Worm (Caenorhabditis elegans) whole organism, midembryonic: Measurements from ENCODE around the gene smg-3.
"Not testable (repeated sequence)": the region's sequence is repeated elsewhere in the genome, so short reads cannot be mapped to it uniquely, and the experiment has no call there.

Experiments used
- T22C8.4 ChIP-seq: fragments of 200-800 bp; sonication (Bioruptor generic); IDR thresholded peaks from 2 replicates; pipeline ENCODE4 v1.3.6; 2022; ENCODE audit warnings: missing genetic modification characterization, missing compliant biosample characterization
- cog-1 ChIP-seq: sonication (generic microtip); optimal IDR thresholded peaks from 2 replicates; lab custom pipeline; 2016; ENCODE audit warnings: missing genetic modification characterization, missing compliant biosample characterization
- flt-1 ChIP-seq: fragments of 200-800 bp; sonication (Bioruptor generic); IDR thresholded peaks from 2 replicates; pipeline ENCODE4 v1.3.6; 2022; ENCODE audit warnings: missing genetic modification characterization, missing compliant biosample characterization
- klf-2 ChIP-seq: fragments of 200-800 bp; sonication (Bioruptor generic); conservative IDR thresholded peaks from 2 replicates; pipeline ENCODE4 v1.3.6; 2022; ENCODE audit warnings: missing genetic modification reagents, missing genetic modification characterization, missing compliant biosample characterization
- med-1 ChIP-seq: sonication (generic microtip); optimal IDR thresholded peaks from 2 replicates; lab custom pipeline; 2017; ENCODE audit warnings: missing genetic modification characterization, mild to moderate bottlenecking, missing compliant biosample characterization, antibody characterized with exemption, missing genetic modification reagents; ENCODE audit not compliant: insufficient read depth
- ref-1 ChIP-seq: fragments of 200-800 bp; sonication (Bioruptor generic); conservative IDR thresholded peaks from 2 replicates; pipeline ENCODE4 v1.3.6; 2022; ENCODE audit warnings: missing genetic modification reagents, missing genetic modification characterization, missing compliant biosample characterization
- tab-1 ChIP-seq: fragments of 200-800 bp; sonication (Bioruptor generic); IDR thresholded peaks from 2 replicates; pipeline ENCODE4 v1.3.6; 2022; ENCODE audit warnings: missing genetic modification characterization, missing compliant biosample characterization
- ztf-23 ChIP-seq: fragments of 200-800 bp; sonication (Bioruptor generic); IDR thresholded peaks from 2 replicates; pipeline ENCODE4 v1.3.6; 2022; ENCODE audit warnings: missing genetic modification reagents, missing genetic modification characterization, missing compliant biosample characterization
- ztf-29 ChIP-seq: fragments of 200-800 bp; sonication (Bioruptor generic); IDR thresholded peaks from 2 replicates; pipeline ENCODE4 v1.3.6; 2022; ENCODE audit warnings: missing genetic modification reagents, missing genetic modification characterization, missing compliant biosample characterization

The smg-3 gene

DNA sequence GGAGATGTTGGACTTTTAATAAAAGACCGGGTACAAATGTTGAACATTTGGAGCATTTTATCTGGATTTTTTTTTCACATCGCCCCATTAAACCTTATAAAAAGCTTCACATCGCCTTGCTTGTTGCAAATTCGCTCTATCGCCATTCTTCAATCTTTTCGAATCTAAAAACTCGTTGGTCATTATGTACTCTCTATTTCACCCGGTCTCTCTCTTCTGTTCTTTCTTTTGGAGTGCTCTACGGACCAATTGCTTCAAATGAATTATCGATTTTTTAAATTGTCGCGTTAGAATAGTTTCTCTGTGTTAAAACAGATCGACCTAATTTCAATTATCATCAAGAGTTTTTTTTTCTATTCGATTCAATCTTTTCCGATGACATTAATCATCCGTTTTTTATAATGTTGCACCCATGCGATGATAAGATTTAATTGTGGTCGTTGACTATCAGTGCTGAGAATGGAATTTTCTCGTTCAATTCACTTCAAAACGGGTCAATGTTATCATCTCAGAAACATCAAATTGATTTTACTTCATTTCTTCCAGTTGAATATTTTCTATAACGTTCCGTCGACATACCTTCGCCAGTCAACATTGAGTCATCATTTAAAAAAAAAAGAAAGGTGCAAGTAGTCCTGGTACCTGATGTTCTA is 45.4 kb downstream of the smg-3 start:
- TF ChIP-seq ztf-29 (GFP tag; lab: Robert Waterston, UW): no peak
- TF ChIP-seq ztf-23 (GFP tag; lab: Robert Waterston, UW): no peak
- TF ChIP-seq cog-1 (tag; lab: Kevin White, UChicago): no peak
- no peak for TF ChIP-seq flt-1 (GFP tag; lab: Robert Waterston, UW)
- no peak for TF ChIP-seq med-1 (GFP tag; lab: Kevin White, UChicago)
- TF ChIP-seq T22C8.4 (GFP tag; lab: Robert Waterston, UW): no peak
- no peak for TF ChIP-seq klf-2 (GFP tag; lab: Robert Waterston, UW)
- no peak for TF ChIP-seq tab-1 (GFP tag; lab: Robert Waterston, UW)
- TF ChIP-seq ref-1 (GFP tag; lab: Robert Waterston, UW): no peak

DNA sequence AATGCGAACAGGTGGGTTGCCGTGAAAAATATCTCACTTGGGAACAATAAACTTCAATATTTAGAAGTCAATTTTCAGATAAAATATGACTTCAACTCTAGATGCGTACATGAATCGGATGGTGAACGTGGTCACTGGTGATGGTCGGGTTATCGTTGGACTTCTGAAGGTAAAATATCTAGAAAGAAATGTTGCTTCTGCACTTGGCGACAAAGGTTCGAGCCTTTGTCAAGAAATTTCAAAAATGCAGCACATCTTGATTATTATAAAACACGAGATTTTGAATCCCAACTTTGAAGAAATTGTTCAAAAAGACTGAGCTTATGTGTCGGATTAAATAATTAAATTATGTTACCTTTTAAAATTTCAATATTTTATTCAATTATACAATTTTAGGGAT is 46.4 kb downstream of the smg-3 start, which contains the start of gene lsm-8:
TSS of gene lsm-8 (plus strand) at position 79 of the 400 bp plus-strand sequence.
- TF ChIP-seq klf-2 (GFP tag; lab: Robert Waterston, UW): no peak
- TF ChIP-seq ztf-29 (GFP tag; lab: Robert Waterston, UW): no peak
- no peak for TF ChIP-seq med-1 (GFP tag; lab: Kevin White, UChicago)
- TF ChIP-seq cog-1 (tag; lab: Kevin White, UChicago): no peak
- no peak for TF ChIP-seq ref-1 (GFP tag; lab: Robert Waterston, UW)
- TF ChIP-seq ztf-23 (GFP tag; lab: Robert Waterston, UW): no peak
- no peak for TF ChIP-seq flt-1 (GFP tag; lab: Robert Waterston, UW)
- TF ChIP-seq tab-1 (GFP tag; lab: Robert Waterston, UW): no peak
- no peak for TF ChIP-seq T22C8.4 (GFP tag; lab: Robert Waterston, UW)

DNA sequence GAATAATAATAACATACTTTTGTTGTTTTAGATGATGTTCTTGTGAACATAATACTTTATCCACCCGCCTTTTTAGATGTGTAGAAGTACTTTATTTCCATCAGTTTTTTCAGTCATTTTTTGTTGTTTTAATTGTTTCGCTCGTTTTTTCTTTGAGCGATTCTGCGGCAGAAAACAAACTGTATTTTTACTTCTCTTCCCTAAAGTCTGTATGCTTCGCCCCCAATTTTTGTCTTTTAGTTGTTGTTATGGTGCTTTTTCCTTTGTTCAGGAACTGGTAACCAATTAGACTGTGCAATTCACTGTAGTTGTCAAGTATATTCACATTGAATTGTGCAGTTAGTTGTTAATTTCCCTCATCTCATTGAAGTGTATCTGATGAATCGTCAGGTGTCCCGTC is 47.1 kb downstream of the smg-3 start:
- TF ChIP-seq ztf-23 (GFP tag; lab: Robert Waterston, UW) (no peak), med-1 (GFP tag; lab: Kevin White, UChicago) (no peak), tab-1 (GFP tag; lab: Robert Waterston, UW) (no peak), flt-1 (GFP tag; lab: Robert Waterston, UW) (no peak)

DNA sequence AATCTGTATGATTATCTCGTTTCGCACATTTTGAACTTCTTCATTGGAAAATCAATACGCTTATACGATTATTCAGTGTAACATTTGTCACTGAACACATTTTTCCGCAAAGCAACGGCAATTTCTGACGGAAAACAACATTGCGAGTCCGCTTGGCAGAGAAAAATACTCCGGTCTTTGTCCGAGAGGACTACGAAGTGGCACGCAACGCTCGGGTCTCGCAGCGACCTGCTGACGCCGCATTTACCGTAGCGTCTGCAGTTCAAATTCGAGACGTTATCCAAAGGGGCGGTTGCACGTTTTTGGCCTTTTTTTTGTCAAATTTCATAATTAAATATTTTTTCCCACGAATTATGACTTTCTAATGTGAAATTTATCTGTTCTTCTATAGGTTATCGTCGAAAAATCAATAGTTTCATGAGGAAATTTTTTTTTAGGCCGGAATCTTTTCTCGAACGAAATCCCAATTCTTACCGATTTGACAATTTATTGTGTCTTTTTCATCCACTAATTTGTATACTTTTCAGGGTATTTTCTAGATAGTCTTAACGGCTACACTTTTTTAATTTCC is 49.2 kb downstream of the smg-3 start, which contains the start of gene sqd-1:
TSS of gene sqd-1 (plus strand) at position 521 of the 571 bp plus-strand sequence.
- TF ChIP-seq ztf-23 (GFP tag; lab: Robert Waterston, UW) (peak; percentile 85), cog-1 (tag; lab: Kevin White, UChicago) (peak; percentile 60), tab-1 (GFP tag; lab: Robert Waterston, UW) (no peak), T22C8.4 (GFP tag; lab: Robert Waterston, UW) (no peak), flt-1 (GFP tag; lab: Robert Waterston, UW) (peak; percentile 78)

DNA sequence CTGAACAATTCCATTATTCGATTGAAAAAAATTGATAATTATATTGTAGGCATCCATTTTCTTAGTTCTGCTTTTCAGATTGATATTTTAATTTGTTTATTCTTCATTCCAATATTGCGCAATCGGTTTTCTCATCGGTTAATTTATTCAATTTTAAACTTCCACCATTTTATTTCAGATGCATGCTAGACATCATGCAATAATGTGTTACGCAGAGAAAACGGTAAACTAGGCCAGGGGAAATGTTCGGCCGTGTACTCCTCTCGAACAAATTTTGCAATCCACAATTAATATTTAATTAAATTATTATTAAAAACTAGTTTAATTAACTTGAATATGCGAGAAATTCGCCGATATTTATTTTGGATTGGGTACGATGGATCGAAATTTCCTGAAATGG is 51.2 kb downstream of the smg-3 start, which contains the start of gene Y73B6BL.29:
TSS of gene Y73B6BL.29 (plus strand) at position 263 of the 400 bp plus-strand sequence.
- TF ChIP-seq cog-1 (tag; lab: Kevin White, UChicago): peak; percentile 76
- TF ChIP-seq ztf-29 (GFP tag; lab: Robert Waterston, UW): no peak
- TF ChIP-seq ref-1 (GFP tag; lab: Robert Waterston, UW): no peak
- TF ChIP-seq flt-1 (GFP tag; lab: Robert Waterston, UW): peak; percentile 62; the same call in 1 of the 2 replicates
- TF ChIP-seq T22C8.4 (GFP tag; lab: Robert Waterston, UW): peak; percentile 38; the same call in 1 of the 2 replicates
- TF ChIP-seq tab-1 (GFP tag; lab: Robert Waterston, UW): no peak
- peak; percentile 67; the same call in 1 of the 2 replicates for TF ChIP-seq ztf-23 (GFP tag; lab: Robert Waterston, UW)
- TF ChIP-seq med-1 (GFP tag; lab: Kevin White, UChicago): no peak
- TF ChIP-seq klf-2 (GFP tag; lab: Robert Waterston, UW): 0 out of 2 replicates have a peak, but pooled peaks have one; percentile 60

DNA sequence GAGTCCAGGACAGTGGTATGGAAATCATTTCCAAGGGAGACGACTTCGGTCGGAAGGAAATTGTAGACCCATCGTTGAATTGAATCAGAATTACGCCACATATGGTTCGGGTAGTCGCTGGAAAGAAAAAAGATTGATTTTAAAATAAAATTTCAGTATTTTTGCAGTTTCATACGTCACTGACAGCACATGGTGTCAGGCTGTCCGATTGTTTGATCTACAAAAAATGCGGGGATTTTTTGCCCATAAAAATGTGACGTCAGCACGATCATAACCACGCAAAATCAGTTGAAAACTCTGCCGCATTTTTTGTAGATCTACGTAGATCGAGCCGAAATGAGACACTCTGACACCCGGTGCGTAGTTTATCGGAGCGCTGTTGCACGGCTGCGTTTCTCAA is 55.5 kb downstream of the smg-3 start, which contains the start of gene Y73B6BL.12:
TSS of gene Y73B6BL.12 (minus strand) at position 101 of the 400 bp plus-strand sequence.
- TF ChIP-seq med-1 (GFP tag; lab: Kevin White, UChicago); cog-1 (tag; lab: Kevin White, UChicago); klf-2 (GFP tag; lab: Robert Waterston, UW): not testable (repeated sequence)
